Worm (Caenorhabditis elegans): ENCODE measurements around the gene act-3.

act-3 gene

DNA sequence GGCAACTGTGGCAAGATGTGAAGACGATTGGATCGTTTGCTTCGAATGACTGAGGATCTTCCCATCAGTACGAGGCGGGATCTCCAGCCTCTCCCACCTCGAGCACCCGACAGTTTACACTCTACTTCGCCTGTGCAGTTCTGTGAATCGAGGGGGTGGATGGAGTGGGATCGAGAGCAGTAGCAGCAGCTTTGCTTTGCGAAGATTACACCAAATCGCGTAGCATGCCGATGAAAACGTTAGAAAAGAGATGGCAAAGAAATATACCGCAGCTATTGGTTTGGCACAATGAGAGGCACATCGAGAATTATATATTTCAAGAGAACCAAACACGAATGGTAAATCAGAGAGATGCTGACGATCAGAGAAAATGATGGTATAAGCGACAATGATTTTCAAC is at the start of gene act-3:
TSS of gene act-3 (minus strand) at position 51 of the 400 bp plus-strand sequence.
- TF ChIP-seq flt-1 (GFP tag; IDR thresholded peaks at IDR 0.05): no peak
- TF ChIP-seq hmg-4 (GFP tag; optimal IDR thresholded peaks at IDR 0.05): no peak
- TF ChIP-seq F13C5.2 (tag; optimal IDR thresholded peaks at IDR 0.05): no peak
- no peak for TF ChIP-seq aly-1 (tag; optimal IDR thresholded peaks at IDR 0.05)
- TF ChIP-seq ets-7 (tag; optimal IDR thresholded peaks at IDR 0.05): no peak
- TF ChIP-seq tra-4 (tag; optimal IDR thresholded peaks at IDR 0.05): no peak
- no peak for TF ChIP-seq hnd-1 (tag; optimal IDR thresholded peaks at IDR 0.05)
- TF ChIP-seq ceh-13 (GFP tag; optimal IDR thresholded peaks at IDR 0.05): no peak
- TF ChIP-seq sea-1 (GFP tag; conservative IDR thresholded peaks at IDR 0.05): no peak
- TF ChIP-seq scrt-1 (GFP tag; IDR thresholded peaks at IDR 0.05): no peak
- TF ChIP-seq ama-1 (optimal IDR thresholded peaks at IDR 0.05): no peak
- TF ChIP-seq pes-1 (GFP tag; IDR thresholded peaks at IDR 0.05): no peak
- no peak for TF ChIP-seq tbx-37 (GFP tag; conservative IDR thresholded peaks at IDR 0.05)
- no peak for TF ChIP-seq B0310.2 (tag; optimal IDR thresholded peaks at IDR 0.05)
- no peak for TF ChIP-seq hmbx-1 (tag; optimal IDR thresholded peaks at IDR 0.05)
- no peak for TF ChIP-seq ceh-36 (tag; optimal IDR thresholded peaks at IDR 0.05)
- no peak for TF ChIP-seq tbx-11 (GFP tag; IDR thresholded peaks at IDR 0.05)

DNA sequence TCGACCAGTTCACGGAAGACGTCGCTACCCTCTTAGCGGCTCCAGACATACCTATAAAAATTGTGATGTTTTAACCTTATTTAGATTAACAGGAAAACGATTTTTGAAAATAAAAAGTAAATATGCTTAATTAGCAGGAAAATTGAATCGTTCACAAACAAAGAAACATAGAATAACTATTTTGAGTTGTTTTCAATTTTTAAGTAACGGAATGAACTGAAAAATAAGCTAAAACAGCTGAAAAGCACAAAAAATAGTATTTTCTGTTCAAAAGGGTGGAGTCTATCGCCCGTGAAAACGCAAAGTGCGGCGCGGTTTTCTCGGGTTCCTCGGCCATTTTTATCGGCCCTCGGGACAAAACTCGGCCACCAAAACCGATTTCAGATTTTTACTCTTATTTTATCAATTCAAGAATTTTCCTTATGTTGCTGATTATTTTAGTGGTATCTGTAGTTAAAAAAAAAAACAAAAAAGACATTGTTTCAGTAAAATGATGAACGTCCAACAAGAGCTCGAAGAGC is 49.6 kb upstream of the act-3 start, which contains the start of the genes atp-5 and lmtr-3:
TSS of gene atp-5 (minus strand) at position 51 of the 521 bp plus-strand sequence.
TSS of gene lmtr-3 (plus strand) at position 370 of the 521 bp plus-strand sequence.
- no peak for TF ChIP-seq scrt-1 (GFP tag; IDR thresholded peaks at IDR 0.05)
- TF ChIP-seq ama-1 (optimal IDR thresholded peaks at IDR 0.05): no peak
- peak; percentile 36 for TF ChIP-seq F13C5.2 (tag; optimal IDR thresholded peaks at IDR 0.05)
- no peak for TF ChIP-seq B0310.2 (tag; optimal IDR thresholded peaks at IDR 0.05)
- peak; percentile 76; the same call in 1 of the 2 replicates for TF ChIP-seq tbx-37 (GFP tag; conservative IDR thresholded peaks at IDR 0.05)
- TF ChIP-seq hmg-4 (GFP tag; optimal IDR thresholded peaks at IDR 0.05): peak; percentile 38
- TF ChIP-seq tbx-11 (GFP tag; IDR thresholded peaks at IDR 0.05): 0 out of 2 replicates have a peak, but pooled peaks have one; percentile 36
- no peak for TF ChIP-seq sea-1 (GFP tag; conservative IDR thresholded peaks at IDR 0.05)
- no peak for TF ChIP-seq ets-7 (tag; optimal IDR thresholded peaks at IDR 0.05)
- no peak for TF ChIP-seq flt-1 (GFP tag; IDR thresholded peaks at IDR 0.05)
- TF ChIP-seq ceh-13 (GFP tag; optimal IDR thresholded peaks at IDR 0.05): no peak
- TF ChIP-seq aly-1 (tag; optimal IDR thresholded peaks at IDR 0.05): no peak

DNA sequence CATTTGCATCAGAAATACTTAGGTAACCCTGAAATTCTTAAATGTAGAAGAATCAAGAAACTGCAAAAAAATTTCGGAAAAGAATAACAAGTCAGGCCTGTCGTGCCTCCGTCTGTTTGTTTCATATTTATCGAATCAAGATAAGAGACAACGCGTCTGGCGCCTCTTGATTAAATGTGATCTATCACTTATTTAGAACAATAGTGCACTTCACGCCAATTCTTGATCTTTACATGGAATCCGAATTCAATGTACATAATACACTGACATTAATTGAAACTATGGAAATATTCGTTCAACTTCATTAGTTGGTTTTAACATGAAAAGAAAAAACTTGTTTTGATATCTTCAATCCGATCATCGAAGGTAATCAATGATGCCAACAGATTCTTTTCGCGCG is 48.2 kb upstream of the act-3 start, which contains the start of gene mboa-2:
TSS of gene mboa-2 (minus strand) at position 28 of the 400 bp plus-strand sequence.
- TF ChIP-seq sea-1 (GFP tag; conservative IDR thresholded peaks at IDR 0.05): no peak
- no peak for TF ChIP-seq aly-1 (tag; optimal IDR thresholded peaks at IDR 0.05)
- no peak for TF ChIP-seq ama-1 (optimal IDR thresholded peaks at IDR 0.05)
- TF ChIP-seq ceh-13 (GFP tag; optimal IDR thresholded peaks at IDR 0.05): no peak
- TF ChIP-seq hnd-1 (tag; optimal IDR thresholded peaks at IDR 0.05): no peak
- no peak for TF ChIP-seq ceh-36 (tag; optimal IDR thresholded peaks at IDR 0.05)
- no peak for TF ChIP-seq flt-1 (GFP tag; IDR thresholded peaks at IDR 0.05)
- TF ChIP-seq hmg-4 (GFP tag; optimal IDR thresholded peaks at IDR 0.05): no peak
- no peak for TF ChIP-seq hmbx-1 (tag; optimal IDR thresholded peaks at IDR 0.05)

DNA sequence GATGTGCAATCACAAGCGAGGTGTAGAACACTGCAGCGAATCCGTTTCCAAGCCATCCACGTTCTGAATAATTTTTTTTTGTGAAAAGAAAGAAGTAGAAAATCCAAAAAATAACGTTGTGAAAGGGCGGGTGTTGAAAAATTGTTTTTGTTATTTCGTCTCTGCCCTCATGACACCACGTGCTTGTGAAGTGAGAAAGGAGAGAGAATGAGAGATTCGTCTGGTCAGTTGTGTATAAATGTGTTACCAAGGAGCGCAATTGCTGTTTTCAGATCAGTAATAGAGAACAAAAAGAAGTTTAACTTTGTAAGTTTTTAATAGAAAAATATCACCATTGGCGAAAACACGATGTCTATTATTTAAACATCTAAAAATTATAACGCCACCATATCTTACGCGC is 46.9 kb upstream of the act-3 start:
- no peak for TF ChIP-seq B0310.2 (tag; optimal IDR thresholded peaks at IDR 0.05)
- no peak for TF ChIP-seq tbx-37 (GFP tag; conservative IDR thresholded peaks at IDR 0.05)
- no peak for TF ChIP-seq ceh-36 (tag; optimal IDR thresholded peaks at IDR 0.05)
- TF ChIP-seq hnd-1 (tag; optimal IDR thresholded peaks at IDR 0.05): no peak
- no peak for TF ChIP-seq tbx-11 (GFP tag; IDR thresholded peaks at IDR 0.05)
- no peak for TF ChIP-seq aly-1 (tag; optimal IDR thresholded peaks at IDR 0.05)
- no peak for TF ChIP-seq sea-1 (GFP tag; conservative IDR thresholded peaks at IDR 0.05)
- TF ChIP-seq flt-1 (GFP tag; IDR thresholded peaks at IDR 0.05): no peak
- TF ChIP-seq ceh-13 (GFP tag; optimal IDR thresholded peaks at IDR 0.05): no peak
- no peak for TF ChIP-seq F13C5.2 (tag; optimal IDR thresholded peaks at IDR 0.05)
- no peak for TF ChIP-seq tra-4 (tag; optimal IDR thresholded peaks at IDR 0.05)
- no peak for TF ChIP-seq ets-7 (tag; optimal IDR thresholded peaks at IDR 0.05)
- no peak for TF ChIP-seq ama-1 (optimal IDR thresholded peaks at IDR 0.05)
- TF ChIP-seq hmbx-1 (tag; optimal IDR thresholded peaks at IDR 0.05): no peak
- TF ChIP-seq pes-1 (GFP tag; IDR thresholded peaks at IDR 0.05): no peak
- TF ChIP-seq scrt-1 (GFP tag; IDR thresholded peaks at IDR 0.05): no peak
- TF ChIP-seq hmg-4 (GFP tag; optimal IDR thresholded peaks at IDR 0.05): no peak

DNA sequence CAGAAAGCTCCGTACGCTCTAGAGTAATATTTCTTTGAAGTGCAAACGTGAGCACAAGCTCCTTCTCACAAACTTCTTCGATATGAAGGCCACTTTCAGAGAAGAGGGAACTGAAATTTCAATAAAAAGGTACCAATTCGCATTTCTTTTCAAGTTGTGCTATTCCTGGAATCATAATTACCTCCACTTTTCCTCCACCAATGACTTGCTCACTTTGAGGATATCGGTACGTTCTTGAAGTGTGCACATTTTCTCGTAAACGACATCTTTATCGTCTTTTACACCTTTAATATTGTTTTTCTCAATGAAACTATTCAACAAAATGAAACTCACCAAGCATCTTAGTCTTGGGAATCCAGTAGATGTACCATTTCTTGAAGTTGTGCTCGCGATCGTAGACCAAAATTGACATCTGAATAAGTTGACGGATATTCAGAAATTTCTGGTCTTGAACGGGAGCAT is 45.0 kb upstream of the act-3 start, which contains the start of gene scb-1:
TSS of gene scb-1 (minus strand) at position 412 of the 462 bp plus-strand sequence.
- TF ChIP-seq pes-1 (GFP tag; IDR thresholded peaks at IDR 0.05) (no peak), tra-4 (tag; optimal IDR thresholded peaks at IDR 0.05) (no peak), hnd-1 (tag; optimal IDR thresholded peaks at IDR 0.05) (no peak), sea-1 (GFP tag; conservative IDR thresholded peaks at IDR 0.05) (no peak), hmg-4 (GFP tag; optimal IDR thresholded peaks at IDR 0.05) (no peak), tbx-37 (GFP tag; conservative IDR thresholded peaks at IDR 0.05) (no peak), aly-1 (tag; optimal IDR thresholded peaks at IDR 0.05) (no peak), hmbx-1 (tag; optimal IDR thresholded peaks at IDR 0.05) (no peak), flt-1 (GFP tag; IDR thresholded peaks at IDR 0.05) (no peak), F13C5.2 (tag; optimal IDR thresholded peaks at IDR 0.05) (no peak), tbx-11 (GFP tag; IDR thresholded peaks at IDR 0.05) (no peak), ceh-13 (GFP tag; optimal IDR thresholded peaks at IDR 0.05) (no peak), ceh-36 (tag; optimal IDR thresholded peaks at IDR 0.05) (no peak), ama-1 (optimal IDR thresholded peaks at IDR 0.05) (no peak), B0310.2 (tag; optimal IDR thresholded peaks at IDR 0.05) (no peak), ets-7 (tag; optimal IDR thresholded peaks at IDR 0.05) (no peak), scrt-1 (GFP tag; IDR thresholded peaks at IDR 0.05) (no peak)

DNA sequence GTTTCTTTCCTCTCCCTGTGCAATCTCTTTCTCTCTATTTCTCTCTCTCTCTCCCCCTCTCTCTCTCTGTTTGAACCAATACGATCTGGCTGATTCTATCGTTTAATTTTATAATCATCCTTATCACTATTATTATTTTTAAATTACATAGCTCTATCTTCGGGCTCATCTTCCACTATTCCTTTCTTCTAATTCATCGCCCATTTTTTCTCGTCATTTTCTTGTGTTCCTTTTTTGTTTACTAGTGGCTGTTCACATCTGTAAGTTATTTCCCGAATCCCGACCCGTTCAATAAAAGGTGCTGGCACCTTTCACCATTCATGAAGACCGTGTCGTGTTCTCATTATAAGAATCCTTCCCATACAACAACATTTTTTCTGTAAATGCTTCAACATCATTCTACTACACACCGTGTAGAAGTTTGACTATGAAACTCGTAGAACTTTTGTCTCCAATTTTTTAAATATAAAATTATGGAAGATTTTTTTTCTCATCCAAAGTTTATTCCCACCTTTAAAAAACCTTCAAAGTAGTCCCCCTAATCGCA is 44.0 kb upstream of the act-3 start:
- TF ChIP-seq aly-1 (tag; optimal IDR thresholded peaks at IDR 0.05) (no peak), ceh-13 (GFP tag; optimal IDR thresholded peaks at IDR 0.05) (no peak), flt-1 (GFP tag; IDR thresholded peaks at IDR 0.05) (no peak), sea-1 (GFP tag; conservative IDR thresholded peaks at IDR 0.05) (no peak), tra-4 (tag; optimal IDR thresholded peaks at IDR 0.05) (no peak), F13C5.2 (tag; optimal IDR thresholded peaks at IDR 0.05) (no peak), hnd-1 (tag; optimal IDR thresholded peaks at IDR 0.05) (no peak), tbx-37 (GFP tag; conservative IDR thresholded peaks at IDR 0.05) (no peak), ets-7 (tag; optimal IDR thresholded peaks at IDR 0.05) (no peak), scrt-1 (GFP tag; IDR thresholded peaks at IDR 0.05) (no peak), ceh-36 (tag; optimal IDR thresholded peaks at IDR 0.05) (no peak), hmbx-1 (tag; optimal IDR thresholded peaks at IDR 0.05) (no peak), ama-1 (optimal IDR thresholded peaks at IDR 0.05) (no peak), B0310.2 (tag; optimal IDR thresholded peaks at IDR 0.05) (no peak), tbx-11 (GFP tag; IDR thresholded peaks at IDR 0.05) (no peak), pes-1 (GFP tag; IDR thresholded peaks at IDR 0.05) (no peak), hmg-4 (GFP tag; optimal IDR thresholded peaks at IDR 0.05) (no peak)

Measured in whole organism, early embryonic.